Worm (Caenorhabditis elegans) whole organism, L4/young adult: ENCODE results near the gene B0496.2.

Experiments
- W03F9.2 ChIP-seq: fragments of 150-350 bp; optimal IDR thresholded peaks from 2 replicates; lab custom pipeline; 2014; ENCODE audit warnings: missing biosample characterization, missing genetic modification characterization
- dao-5 ChIP-seq: sonication (generic microtip); optimal IDR thresholded peaks from 2 replicates; lab custom pipeline; 2016; ENCODE audit warnings: missing genotype, missing genetic modification characterization, moderate library complexity, missing compliant biosample characterization
- him-1 ChIP-seq: sonication (generic microtip); optimal IDR thresholded peaks from 2 replicates; lab custom pipeline; 2016; ENCODE audit warnings: missing genotype, missing genetic modification reagents, missing genetic modification characterization, missing compliant biosample characterization

Gene B0496.2

DNA sequence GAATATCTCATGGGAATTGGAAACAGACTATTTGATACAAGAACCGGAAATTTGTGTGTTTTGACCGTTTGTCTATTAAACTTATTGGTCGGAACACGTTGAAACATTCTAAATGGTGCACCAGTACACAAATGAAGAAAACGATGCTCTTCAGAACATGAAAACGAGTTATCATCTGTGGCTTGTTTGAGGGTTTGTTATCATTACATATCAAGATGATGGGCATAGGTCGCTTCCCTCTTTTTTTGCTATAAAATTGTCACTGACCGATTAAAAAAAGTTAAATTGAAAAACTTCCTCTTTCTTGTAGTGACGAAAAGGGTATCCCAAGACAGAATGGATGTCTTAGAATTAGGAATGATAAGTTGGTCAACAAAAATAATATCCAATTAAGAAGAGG lies 21.0 kb downstream of the B0496.2 start:
- TF ChIP-seq dao-5 (no peak), W03F9.2 (tag; lab: Kevin White, UChicago) (no peak), him-1 (tag; lab: Kevin White, UChicago) (no peak)

ce11 chrIV:7469782-7470413 lies 22.2 kb downstream of the B0496.2 start, which contains the start of gene F55G1.7:
Gene F55G1.7 (minus strand): TSS chrIV:7469832.
- TF ChIP-seq him-1 (tag; lab: Kevin White, UChicago) (no peak), W03F9.2 (tag; lab: Kevin White, UChicago) (no peak), dao-5 (no peak)

ce11 chrIV:7473159-7473649 lies 25.5 kb downstream of the B0496.2 start, which contains the start of the genes plk-3 and F55G1.6:
Gene plk-3 (minus strand): TSS chrIV:7473209.
Gene F55G1.6 (plus strand): TSS chrIV:7473517.
- TF ChIP-seq him-1 (tag; lab: Kevin White, UChicago) (no peak), dao-5 (no peak), W03F9.2 (tag; lab: Kevin White, UChicago) (no peak)

DNA sequence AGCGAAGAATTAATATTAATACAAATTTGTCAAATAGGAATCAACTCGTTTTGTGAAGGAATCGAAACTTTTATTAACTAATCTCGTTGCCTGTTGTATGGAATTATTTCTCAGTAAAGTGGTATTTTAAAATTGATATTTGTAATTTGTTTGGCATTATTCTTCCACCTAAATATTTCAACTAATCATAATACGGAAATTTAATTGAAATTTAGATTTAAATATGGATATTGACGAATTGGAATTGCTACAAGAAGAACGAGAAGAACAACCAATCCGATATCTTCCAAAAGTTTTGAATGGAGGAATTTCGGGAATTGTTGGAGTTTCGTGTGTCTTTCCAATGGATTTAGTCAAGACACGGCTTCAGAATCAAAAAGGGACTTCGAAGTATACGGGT lies 27.2 kb downstream of the B0496.2 start, which contains the start of gene slc-25A18.2:
Gene slc-25A18.2, plus strand, starts transcription at position 216 of the 400 bp plus-strand sequence.
- TF ChIP-seq W03F9.2 (tag; lab: Kevin White, UChicago) (no peak), dao-5 (no peak), him-1 (tag; lab: Kevin White, UChicago) (no peak)

DNA sequence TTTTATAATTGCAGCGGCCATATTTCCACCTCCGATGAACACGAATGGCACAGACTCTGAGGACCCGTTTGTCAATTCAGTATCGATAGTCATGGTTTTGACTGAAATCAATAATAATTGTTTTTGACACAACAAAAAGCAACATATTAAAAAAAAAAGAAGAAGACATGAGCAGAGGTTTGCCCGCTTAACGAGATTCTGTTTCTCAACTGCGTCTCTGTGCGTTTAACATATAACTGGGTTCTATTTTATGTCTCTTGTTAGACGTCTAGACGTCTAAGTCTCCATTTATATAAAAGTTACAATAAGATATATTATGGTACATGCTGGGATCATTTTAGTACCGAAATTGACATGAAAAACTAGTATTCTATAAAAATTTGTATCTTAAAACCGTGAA lies 29.5 kb downstream of the B0496.2 start, which contains the start of gene pycr-4:
Gene pycr-4, minus strand, starts transcription at position 101 of the 400 bp plus-strand sequence.
- TF ChIP-seq dao-5 (no peak), W03F9.2 (tag; lab: Kevin White, UChicago) (no peak), him-1 (tag; lab: Kevin White, UChicago) (no peak)

ce11 chrIV:7477697-7478096 lies 30.0 kb downstream of the B0496.2 start:
- TF ChIP-seq W03F9.2 (tag; lab: Kevin White, UChicago): no peak
- no peak for TF ChIP-seq him-1 (tag; lab: Kevin White, UChicago)
- TF ChIP-seq dao-5: no peak

- TF ChIP-seq him-1 (tag; lab: Kevin White, UChicago): no peak
- no peak for TF ChIP-seq W03F9.2 (tag; lab: Kevin White, UChicago)
- no peak for TF ChIP-seq dao-5
Observed at ce11 chrIV:7478134-7478533, 30.5 kb downstream of the B0496.2 start, which contains the start of gene rod-1. Gene rod-1 (plus strand): TSS chrIV:7478452.

ce11 chrIV:7486201-7486947 lies 38.7 kb downstream of the B0496.2 start, which contains the start of the genes his-61 and his-62:
Gene his-61 (minus strand): TSS chrIV:7486217.
Gene his-62 (plus strand): TSS chrIV:7486545.
- no peak for TF ChIP-seq W03F9.2 (tag; lab: Kevin White, UChicago)
- TF ChIP-seq him-1 (tag; lab: Kevin White, UChicago): no peak
- no peak for TF ChIP-seq dao-5

- no peak for TF ChIP-seq W03F9.2 (tag; lab: Kevin White, UChicago)
- no peak for TF ChIP-seq him-1 (tag; lab: Kevin White, UChicago)
- peak; percentile 12 for TF ChIP-seq dao-5
Observed at ce11 chrIV:7487554-7488456, 40.1 kb downstream of the B0496.2 start, which contains the start of the genes his-60 and his-59. Gene his-60 (minus strand): TSS chrIV:7487992. Gene his-59 (plus strand): TSS chrIV:7488249.

ce11 chrIV:7488457-7488783 lies 40.8 kb downstream of the B0496.2 start:
- TF ChIP-seq him-1 (tag; lab: Kevin White, UChicago): no peak
- no peak for TF ChIP-seq W03F9.2 (tag; lab: Kevin White, UChicago)
- TF ChIP-seq dao-5: no peak

DNA sequence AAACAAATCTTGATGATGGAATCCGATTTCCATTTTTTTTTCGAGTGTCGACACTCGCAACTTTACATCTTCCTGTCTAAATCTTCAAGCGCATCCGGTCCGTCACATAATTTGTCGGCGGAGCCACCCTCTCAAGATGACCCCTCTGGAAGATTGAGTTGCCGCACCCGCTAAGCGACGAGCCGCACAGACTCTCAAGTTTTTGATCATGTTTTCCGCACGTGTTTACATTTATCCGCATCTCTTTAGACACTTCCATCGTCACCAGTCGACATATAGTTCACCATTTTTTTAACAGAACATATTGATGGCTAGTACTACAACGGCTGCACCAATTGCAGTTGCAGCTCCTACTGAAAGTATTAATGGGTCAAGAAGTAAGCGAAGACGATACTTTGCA lies 43.8 kb downstream of the B0496.2 start, which contains the start of gene F55G1.1:
Gene F55G1.1, plus strand, starts transcription at position 301 of the 400 bp plus-strand sequence.
- TF ChIP-seq dao-5 (no peak), W03F9.2 (tag; lab: Kevin White, UChicago) (no peak), him-1 (tag; lab: Kevin White, UChicago) (no peak)

ce11 chrIV:7497205-7497604 lies 49.5 kb downstream of the B0496.2 start:
- TF ChIP-seq W03F9.2 (tag; lab: Kevin White, UChicago) (no peak), dao-5 (no peak), him-1 (tag; lab: Kevin White, UChicago) (no peak)

- no peak for TF ChIP-seq W03F9.2 (tag; lab: Kevin White, UChicago)
- TF ChIP-seq him-1 (tag; lab: Kevin White, UChicago): no peak
- no peak for TF ChIP-seq dao-5
Observed at ce11 chrIV:7497750-7498149, 50.1 kb downstream of the B0496.2 start, which contains the start of gene egas-4. Gene egas-4 (minus strand): TSS chrIV:7497850.
